Worm (Caenorhabditis elegans) whole organism, late embryonic: ENCODE data around the gene ZK1290.7.

ENCODE experiments used
- ceh-45 ChIP-seq: fragments of 200-800 bp; sonication (Bioruptor generic); IDR thresholded peaks from 2 replicates; pipeline ENCODE4 v1.3.6; 2022; ENCODE audit warnings: missing genetic modification reagents, missing genetic modification characterization, missing compliant biosample characterization
- fkh-10 ChIP-seq: fragments of 150-350 bp; optimal IDR thresholded peaks from 2 replicates; lab custom pipeline; 2014; ENCODE audit warnings: missing biosample characterization, missing genetic modification reagents, missing genetic modification characterization
- hlh-6 ChIP-seq: sonication (generic microtip); optimal IDR thresholded peaks from 2 replicates; lab custom pipeline; 2016; ENCODE audit warnings: missing genotype, missing genetic modification characterization, missing compliant biosample characterization
- nhr-11 ChIP-seq: fragments of 150-350 bp; optimal IDR thresholded peaks from 2 replicates; lab custom pipeline; 2014; ENCODE audit warnings: missing biosample characterization, missing genetic modification characterization
- npax-4 ChIP-seq: sonication (generic microtip); optimal IDR thresholded peaks from 2 replicates; lab custom pipeline; 2016; ENCODE audit warnings: missing genetic modification characterization, missing compliant biosample characterization
- rnt-1 ChIP-seq: sonication (generic microtip); optimal IDR thresholded peaks from 2 replicates; lab custom pipeline; 2016; ENCODE audit warnings: missing genetic modification characterization, missing compliant biosample characterization

- TF ChIP-seq ceh-45 (GFP tag; lab: Robert Waterston, UW) (no peak), rnt-1 (tag; lab: Kevin White, UChicago) (no peak), npax-4 (tag; lab: Kevin White, UChicago) (no peak), hlh-6 (tag; lab: Kevin White, UChicago) (no peak), nhr-11 (tag; lab: Kevin White, UChicago) (no peak), fkh-10 (no peak)
These were observed 29.4 kb upstream of the ZK1290.7 start for ce11 chrII:7554716-7555247.
